Worm (Caenorhabditis elegans): ENCODE data around the gene T16A1.10.

T16A1.10 gene

ce11 chrII:2091972-2092371 is at the start of gene T16A1.10:
TSS of gene T16A1.10 (minus strand) at chrII:2092094.
- no peak for TF ChIP-seq daf-12 (tag; optimal IDR thresholded peaks at IDR 0.05)
- peak in 1 of 2 experiments; percentile 11 for TF ChIP-seq unc-62 (GFP tag; optimal IDR thresholded peaks at IDR 0.05 in 1 of 2)
- no peak for TF ChIP-seq unc-62 (tag; optimal IDR thresholded peaks at IDR 0.05)

ce11 chrII:2140817-2141216 is 48.9 kb upstream of the T16A1.10 start, which contains the start of gene C40A11.3:
TSS of gene C40A11.3 (plus strand) at chrII:2141117.
- TF ChIP-seq unc-62 (GFP tag; optimal IDR thresholded peaks at IDR 0.05 in 1 of 2) (peak in 1 of 2 experiments; percentile 50), unc-62 (tag; optimal IDR thresholded peaks at IDR 0.05) (no peak), gei-8 (GFP tag; optimal IDR thresholded peaks at IDR 0.05) (no peak)

ce11 chrII:2138901-2139300 is 47.0 kb upstream of the T16A1.10 start:
- TF ChIP-seq nhr-11 (tag; optimal IDR thresholded peaks at IDR 0.05) (no peak), mxl-2 (GFP tag; conservative IDR thresholded peaks at IDR 0.05) (no peak), F37D6.2 (tag; optimal IDR thresholded peaks at IDR 0.05) (no peak), mxl-3 (GFP tag; optimal IDR thresholded peaks at IDR 0.05) (no peak), unc-130 (GFP tag; optimal IDR thresholded peaks at IDR 0.05) (no peak), fos-1 (tag; optimal IDR thresholded peaks at IDR 0.05) (no peak), hif-1 (tag; optimal IDR thresholded peaks at IDR 0.05) (no peak), nhr-102 (tag; optimal IDR thresholded peaks at IDR 0.05) (no peak), nhr-76 (tag; optimal IDR thresholded peaks at IDR 0.05) (no peak), mdt-29 (GFP tag; IDR thresholded peaks at IDR 0.05) (no peak), lin-38 (GFP tag; IDR thresholded peaks at IDR 0.05) (no peak)

ce11 chrII:2137235-2137634 is 45.3 kb upstream of the T16A1.10 start, which contains the start of gene C40A11.4:
TSS of gene C40A11.4 (plus strand) at chrII:2137422.
- no peak for TF ChIP-seq nhr-25 (tag; optimal IDR thresholded peaks at IDR 0.05; ENCODE audit: borderline replicate concordance, insufficient read depth)
- no peak for TF ChIP-seq Y48G9A.11 (GFP tag; IDR thresholded peaks at IDR 0.05)

ce11 chrII:2135604-2136003 is 43.7 kb upstream of the T16A1.10 start, which contains the start of gene hpo-7:
TSS of gene hpo-7 (minus strand) at chrII:2135704.
- TF ChIP-seq dmd-6 (GFP tag; IDR thresholded peaks at IDR 0.05) (no peak), mxl-3 (GFP tag; optimal IDR thresholded peaks at IDR 0.05) (no peak)

ce11 chrII:2130770-2131169 is 38.9 kb upstream of the T16A1.10 start, which contains the start of gene sdz-28:
TSS of gene sdz-28 (plus strand) at chrII:2131070.
- TF ChIP-seq zip-11 (GFP tag; IDR thresholded peaks at IDR 0.05) (no peak), ama-1 (optimal IDR thresholded peaks at IDR 0.05) (no peak), unc-130 (GFP tag; optimal IDR thresholded peaks at IDR 0.05) (no peak), T20F7.1 (GFP tag; optimal IDR thresholded peaks at IDR 0.05) (no peak), sdz-12 (GFP tag; optimal IDR thresholded peaks at IDR 0.05) (no peak), Y5F2A.4 (GFP tag; optimal IDR thresholded peaks at IDR 0.05) (no peak), jun-1 (tag; optimal IDR thresholded peaks at IDR 0.05) (no peak), madf-5 (GFP tag; IDR thresholded peaks at IDR 0.05) (no peak), fos-1 (tag; optimal IDR thresholded peaks at IDR 0.05) (no peak), ztf-11 (tag; optimal IDR thresholded peaks at IDR 0.05) (no peak), mxl-3 (GFP tag; optimal IDR thresholded peaks at IDR 0.05) (no peak), egl-43 (GFP tag; IDR thresholded peaks at IDR 0.05) (no peak), hlh-30 (tag; optimal IDR thresholded peaks at IDR 0.05; ENCODE audit: insufficient read depth) (no peak), gei-8 (GFP tag; optimal IDR thresholded peaks at IDR 0.05) (no peak), rbr-2 (tag; optimal IDR thresholded peaks at IDR 0.05) (no peak), nhr-28 (tag; optimal IDR thresholded peaks at IDR 0.05) (no peak), ceh-32 (tag; optimal IDR thresholded peaks at IDR 0.05; ENCODE audit: poor library complexity) (no peak), attf-4 (tag; optimal IDR thresholded peaks at IDR 0.05) (no peak), nhr-11 (tag; optimal IDR thresholded peaks at IDR 0.05) (no peak)

Data from whole organism, L4 larva.